Worm (Caenorhabditis elegans): Measurements from ENCODE around the gene T02G5.7.
"Not testable (repeated sequence)": the region's sequence is repeated elsewhere in the genome, so short reads cannot be mapped to it uniquely, and the experiment has no call there.

- TF ChIP-seq unc-62 (GFP tag; optimal IDR thresholded peaks at IDR 0.05); elt-2 (tag; optimal IDR thresholded peaks at IDR 0.05); nhr-11 (tag; optimal IDR thresholded peaks at IDR 0.05); F16B12.6 (tag; optimal IDR thresholded peaks at IDR 0.05); ztf-11 (tag; optimal IDR thresholded peaks at IDR 0.05); nhr-28 (tag; optimal IDR thresholded peaks at IDR 0.05); jun-1 (tag; optimal IDR thresholded peaks at IDR 0.05); nhr-71 (tag; optimal IDR thresholded peaks at IDR 0.05); egl-13 (tag; optimal IDR thresholded peaks at IDR 0.05); hpl-2 (GFP tag; optimal IDR thresholded peaks at IDR 0.05); snpc-4 (tag; optimal IDR thresholded peaks at IDR 0.05); lsy-2 (tag; optimal IDR thresholded peaks at IDR 0.05); pag-3 (tag; optimal IDR thresholded peaks at IDR 0.05; ENCODE audit: borderline replicate concordance, insufficient read depth); skn-1 (tag; optimal IDR thresholded peaks at IDR 0.05): not testable (repeated sequence)
Measured at ce11 chrII:7084021-7084420, 8.6 kb downstream of the T02G5.7 start, which contains the start of the genes T02G5.14 and T02G5.15.

Measured in whole organism, L1 larva.